Worm (Caenorhabditis elegans): ENCODE data around the gene drd-5.

Gene drd-5

ce11 chrX:8368210-8368609 lies 22.1 kb upstream of the drd-5 start:
- TF ChIP-seq ztf-11 (tag; optimal IDR thresholded peaks at IDR 0.05) (no peak), unc-62 (GFP tag; optimal IDR thresholded peaks at IDR 0.05) (no peak), nhr-11 (tag; optimal IDR thresholded peaks at IDR 0.05) (no peak), ceh-16 (tag; optimal IDR thresholded peaks at IDR 0.05) (no peak), snpc-4 (tag; optimal IDR thresholded peaks at IDR 0.05) (peak; percentile 69), mml-1 (tag; optimal IDR thresholded peaks at IDR 0.05) (no peak), zag-1 (tag; optimal IDR thresholded peaks at IDR 0.05) (no peak), ztf-4 (tag; optimal IDR thresholded peaks at IDR 0.05) (no peak), elt-2 (tag; optimal IDR thresholded peaks at IDR 0.05) (peak; percentile 62), jun-1 (tag; optimal IDR thresholded peaks at IDR 0.05) (peak; percentile 81), lsy-12 (tag; optimal IDR thresholded peaks at IDR 0.05) (peak; percentile 8), nfya-1 (tag; optimal IDR thresholded peaks at IDR 0.05; ENCODE audit: insufficient read depth) (peak; percentile 86), ceh-9 (tag; optimal IDR thresholded peaks at IDR 0.05) (no peak), ceh-82 (tag; optimal IDR thresholded peaks at IDR 0.05) (no peak), nhr-76 (tag; optimal IDR thresholded peaks at IDR 0.05) (no peak), lin-39 (tag; optimal IDR thresholded peaks at IDR 0.05) (peak; percentile 63), pqm-1 (tag; optimal IDR thresholded peaks at IDR 0.05) (peak; percentile 82), elt-3 (tag; optimal IDR thresholded peaks at IDR 0.05) (no peak), unc-39 (tag; optimal IDR thresholded peaks at IDR 0.05) (no peak), egl-5 (tag; optimal IDR thresholded peaks at IDR 0.05) (no peak), ama-1 (optimal IDR thresholded peaks at IDR 0.05) (no peak), nhr-237 (tag; optimal IDR thresholded peaks at IDR 0.05) (no peak), nhr-12 (tag; optimal IDR thresholded peaks at IDR 0.05) (no peak), aly-2 (tag; optimal IDR thresholded peaks at IDR 0.05) (no peak), eor-1 (tag; optimal IDR thresholded peaks at IDR 0.05) (no peak), lin-15B (tag; optimal IDR thresholded peaks at IDR 0.05) (peak; percentile 64), daf-12 (tag; optimal IDR thresholded peaks at IDR 0.05) (no peak), mdl-1 (tag; optimal IDR thresholded peaks at IDR 0.05) (no peak), fkh-10 (GFP tag; optimal IDR thresholded peaks at IDR 0.05) (no peak), ZK546.5 (tag; optimal IDR thresholded peaks at IDR 0.05) (no peak), pha-4 (tag; optimal IDR thresholded peaks at IDR 0.05) (peak; percentile 80), hmg-11 (tag; optimal IDR thresholded peaks at IDR 0.05) (peak; percentile 56), sea-2 (GFP tag; optimal IDR thresholded peaks at IDR 0.05) (no peak), nhr-25 (tag; optimal IDR thresholded peaks at IDR 0.05) (no peak), nhr-43 (tag; optimal IDR thresholded peaks at IDR 0.05; ENCODE audit: poor library complexity, severe bottlenecking) (no peak), nhr-23 (tag; optimal IDR thresholded peaks at IDR 0.05) (no peak), nhr-28 (tag; optimal IDR thresholded peaks at IDR 0.05) (no peak), fkh-2 (tag; optimal IDR thresholded peaks at IDR 0.05) (no peak), ceh-28 (tag; optimal IDR thresholded peaks at IDR 0.05) (peak; percentile 45), tbx-2 (tag; optimal IDR thresholded peaks at IDR 0.05) (peak; percentile 72), elt-1 (tag; optimal IDR thresholded peaks at IDR 0.05) (no peak), skn-1 (tag; optimal IDR thresholded peaks at IDR 0.05) (no peak), nhr-77 (tag; optimal IDR thresholded peaks at IDR 0.05) (no peak), egl-27 (tag; optimal IDR thresholded peaks at IDR 0.05) (peak; percentile 3), fos-1 (tag; optimal IDR thresholded peaks at IDR 0.05) (no peak), nhr-67 (tag; optimal IDR thresholded peaks at IDR 0.05) (no peak), R02D3.7 (tag; optimal IDR thresholded peaks at IDR 0.05) (peak; percentile 42)

DNA sequence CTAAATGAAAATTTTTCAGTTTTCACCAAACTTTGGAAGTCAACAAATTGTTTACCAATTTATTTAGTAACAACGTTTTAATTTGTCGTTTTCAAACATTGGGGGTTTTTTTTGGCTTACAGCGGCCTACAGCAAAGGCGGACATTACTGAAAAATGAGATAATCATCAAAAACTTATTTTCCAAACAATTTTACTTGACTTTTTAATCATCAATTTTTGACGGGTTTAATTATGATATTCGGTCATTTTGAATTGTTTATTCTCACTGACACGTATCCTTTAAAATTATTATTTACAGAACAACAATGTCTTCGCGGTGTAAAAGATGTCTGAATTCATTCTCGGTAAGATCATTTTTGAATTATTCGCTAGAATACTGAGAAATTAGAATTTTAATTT lies 21.4 kb upstream of the drd-5 start, which contains the start of gene F40B5.2:
Gene F40B5.2 (plus strand): TSS at position 301 of the 400 bp plus-strand sequence.
- TF ChIP-seq unc-62 (GFP tag; optimal IDR thresholded peaks at IDR 0.05) (no peak), skn-1 (tag; optimal IDR thresholded peaks at IDR 0.05) (no peak), nhr-23 (tag; optimal IDR thresholded peaks at IDR 0.05) (no peak), nhr-67 (tag; optimal IDR thresholded peaks at IDR 0.05) (no peak), daf-12 (tag; optimal IDR thresholded peaks at IDR 0.05) (no peak), lsy-12 (tag; optimal IDR thresholded peaks at IDR 0.05) (no peak), nhr-28 (tag; optimal IDR thresholded peaks at IDR 0.05) (no peak), ztf-4 (tag; optimal IDR thresholded peaks at IDR 0.05) (no peak), ztf-11 (tag; optimal IDR thresholded peaks at IDR 0.05) (no peak), fkh-10 (GFP tag; optimal IDR thresholded peaks at IDR 0.05) (no peak), nhr-11 (tag; optimal IDR thresholded peaks at IDR 0.05) (no peak), egl-5 (tag; optimal IDR thresholded peaks at IDR 0.05) (no peak)
